Fruit fly (Drosophila melanogaster): ENCODE results near the gene tin.

Gene tin

dm6 chr3R:21378595-21378994 lies at the start of gene tin (continued):
- TF ChIP-seq Dad (GFP tag; optimal IDR thresholded peaks at IDR 0.05), result peak; percentile 33
- TF ChIP-seq Dbx (GFP tag; IDR thresholded peaks at IDR 0.05), result peak; percentile 93
- peak; percentile 74 for TF ChIP-seq hbn (GFP tag; IDR thresholded peaks at IDR 0.05; ENCODE audit: partially characterized antibody)
- 0 out of 3 replicates have a peak, but pooled peaks have one; percentile 8 for TF ChIP-seq CG7963 (GFP tag; IDR thresholded peaks at IDR 0.05; ENCODE audit: partially characterized antibody)
- peak; percentile 84 for TF ChIP-seq CG5245 (GFP tag; optimal IDR thresholded peaks at IDR 0.05)
- peak; percentile 24 for TF ChIP-seq Bteb2 (GFP tag; optimal IDR thresholded peaks at IDR 0.05)
- TF ChIP-seq phol (tag; optimal IDR thresholded peaks at IDR 0.05), result peak; percentile 92
- TF ChIP-seq Jarid2 (GFP tag; optimal IDR thresholded peaks at IDR 0.05), result peak; percentile 68
- peak; percentile 89 for TF ChIP-seq Rx (GFP tag; IDR thresholded peaks at IDR 0.05)
- TF ChIP-seq Dp (GFP tag; optimal IDR thresholded peaks at IDR 0.05), result peak; percentile 1
- TF ChIP-seq CG4404 (GFP tag; IDR thresholded peaks at IDR 0.05), result peak; percentile 92
- TF ChIP-seq Scr (GFP tag; IDR thresholded peaks at IDR 0.05; ENCODE audit: partially characterized antibody), result peak; percentile 82
- peak; percentile 83; the same call in 1 of the 2 replicates for TF ChIP-seq CG43689 (GFP tag; IDR thresholded peaks at IDR 0.05)
- peak; percentile 96 for TF ChIP-seq CG18262 (tag; optimal IDR thresholded peaks at IDR 0.05)
- peak; percentile 44 for TF ChIP-seq YL-1 (GFP tag; optimal IDR thresholded peaks at IDR 0.05)
- TF ChIP-seq mld (GFP tag; IDR thresholded peaks at IDR 0.05; ENCODE audit: partially characterized antibody), result no peak
- peak; percentile 95 for TF ChIP-seq CG2199 (GFP tag; IDR thresholded peaks at IDR 0.05)
- TF ChIP-seq sens-2 (GFP tag; IDR thresholded peaks at IDR 0.05), result peak; percentile 91
- peak; percentile 92 for TF ChIP-seq Dll (GFP tag; IDR thresholded peaks at IDR 0.05; ENCODE audit: partially characterized antibody)
- TF ChIP-seq unpg (GFP tag; optimal IDR thresholded peaks at IDR 0.05), result peak; percentile 96
- TF ChIP-seq Fer3 (tag; optimal IDR thresholded peaks at IDR 0.05), result peak; percentile 88
- peak; percentile 92 for TF ChIP-seq CG12299 (tag; optimal IDR thresholded peaks at IDR 0.05)
- peak; percentile 2 for TF ChIP-seq pzg (GFP tag; optimal IDR thresholded peaks at IDR 0.05)
- TF ChIP-seq klu (GFP tag; IDR thresholded peaks at IDR 0.05), result peak; percentile 80
- TF ChIP-seq MBD-R2 (GFP tag; IDR thresholded peaks at IDR 0.05), result peak; percentile 83
- peak; percentile 37 for TF ChIP-seq TFAM (GFP tag; optimal IDR thresholded peaks at IDR 0.05)
- TF ChIP-seq CG9797 (GFP tag; optimal IDR thresholded peaks at IDR 0.05), result peak; percentile 40
- peak; percentile 69 for TF ChIP-seq amos (GFP tag; IDR thresholded peaks at IDR 0.05; ENCODE audit: partially characterized antibody)
- TF ChIP-seq Hr51 (GFP tag; optimal IDR thresholded peaks at IDR 0.05), result peak; percentile 58 to 91
- no peak for TF ChIP-seq CG9876 (GFP tag; optimal IDR thresholded peaks at IDR 0.05)
- peak; percentile 59 for TF ChIP-seq CG18011 (GFP tag; optimal IDR thresholded peaks at IDR 0.05)
- peak; percentile 95 for TF ChIP-seq CG14710 (tag; optimal IDR thresholded peaks at IDR 0.05)
- TF ChIP-seq Neu2 (GFP tag; optimal IDR thresholded peaks at IDR 0.05; ENCODE audit: borderline replicate concordance), result no peak
- peak; percentile 81 for TF ChIP-seq CG16779 (GFP tag; IDR thresholded peaks at IDR 0.05)
- TF ChIP-seq CG13424 (tag; optimal IDR thresholded peaks at IDR 0.05), result peak; percentile 94
- peak; percentile 92 for TF ChIP-seq CG17359 (tag; optimal IDR thresholded peaks at IDR 0.05)
- TF ChIP-seq NK7.1 (GFP tag; optimal IDR thresholded peaks at IDR 0.05), result no peak
- TF ChIP-seq yki (optimal IDR thresholded peaks at IDR 0.05), result no peak
- TF ChIP-seq CG4854 (GFP tag; optimal IDR thresholded peaks at IDR 0.05), result peak; percentile 55
- TF ChIP-seq CG8765 (GFP tag; IDR thresholded peaks at IDR 0.05), result peak; percentile 93
- TF ChIP-seq pho (GFP tag; optimal IDR thresholded peaks at IDR 0.05), result no peak
- TF ChIP-seq CG9437 (GFP tag; optimal IDR thresholded peaks at IDR 0.05), result peak; percentile 80
- TF ChIP-seq Camta (GFP tag; optimal IDR thresholded peaks at IDR 0.05), result peak; percentile 36
- TF ChIP-seq CG15601 (tag; optimal IDR thresholded peaks at IDR 0.05), result peak; percentile 93
- peak; percentile 90 for TF ChIP-seq Xbp1 (GFP tag; optimal IDR thresholded peaks at IDR 0.05)
- TF ChIP-seq NC2β (GFP tag; optimal IDR thresholded peaks at IDR 0.05), result no peak
- peak; percentile 85 for TF ChIP-seq dati (GFP tag; IDR thresholded peaks at IDR 0.05)
- peak; percentile 93 for TF ChIP-seq CoRest (tag; optimal IDR thresholded peaks at IDR 0.05)
- peak; percentile 96 for TF ChIP-seq zen (tag; optimal IDR thresholded peaks at IDR 0.05)
- TF ChIP-seq ind (GFP tag; optimal IDR thresholded peaks at IDR 0.05), result peak; percentile 83

All from whole organism, embryonic.